Worm (Caenorhabditis elegans) whole organism, L4/young adult: ENCODE data around the gene str-254.

Experiments
- W03F9.2 ChIP-seq: fragments of 150-350 bp; optimal IDR thresholded peaks from 2 replicates; lab custom pipeline; 2014; ENCODE audit warnings: missing biosample characterization, missing genetic modification characterization
- dao-5 ChIP-seq: sonication (generic microtip); optimal IDR thresholded peaks from 2 replicates; lab custom pipeline; 2016; ENCODE audit warnings: missing genotype, missing genetic modification characterization, moderate library complexity, missing compliant biosample characterization
- him-1 ChIP-seq: sonication (generic microtip); optimal IDR thresholded peaks from 2 replicates; lab custom pipeline; 2016; ENCODE audit warnings: missing genotype, missing genetic modification reagents, missing genetic modification characterization, missing compliant biosample characterization

DNA sequence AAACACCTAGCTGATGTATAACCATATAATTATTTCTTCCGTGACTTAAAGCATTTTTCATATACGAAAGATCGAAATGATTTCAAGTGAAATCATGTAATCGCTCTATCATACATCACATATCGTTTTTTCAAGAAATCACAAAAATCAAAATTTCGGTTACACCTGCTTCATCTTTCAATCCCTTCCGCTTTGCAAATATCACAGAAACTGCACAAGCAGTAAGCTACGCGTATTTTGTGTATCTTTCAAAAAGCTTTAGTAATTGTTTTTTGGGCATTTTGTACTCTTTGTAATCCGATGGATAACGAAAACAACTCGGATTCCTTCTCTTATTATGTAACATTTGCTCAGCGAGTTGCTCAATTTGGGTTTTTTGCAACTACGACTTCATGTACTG, 37.9 kb downstream of the str-254 start, which contains the start of gene str-25:
- TF ChIP-seq dao-5 (tag; lab: Kevin White, UChicago) = no peak
- TF ChIP-seq W03F9.2 (tag; lab: Kevin White, UChicago) = no peak
- TF ChIP-seq him-1 (tag; lab: Kevin White, UChicago) = no peak
